Worm (Caenorhabditis elegans): ENCODE results near the gene str-103.

ce11 chrV:16137043-16137442 is 18.5 kb upstream of the str-103 start, which contains the start of gene F44G3.7:
- TF ChIP-seq ceh-16 (tag; optimal IDR thresholded peaks at IDR 0.05) (no peak), unc-39 (tag; optimal IDR thresholded peaks at IDR 0.05) (no peak), unc-62 (GFP tag; optimal IDR thresholded peaks at IDR 0.05) (no peak), ztf-4 (tag; optimal IDR thresholded peaks at IDR 0.05) (no peak), mdl-1 (tag; optimal IDR thresholded peaks at IDR 0.05) (no peak), R02D3.7 (tag; optimal IDR thresholded peaks at IDR 0.05) (no peak), ztf-11 (tag; optimal IDR thresholded peaks at IDR 0.05) (no peak), nhr-6 (tag; optimal IDR thresholded peaks at IDR 0.05) (no peak), unc-55 (GFP tag; optimal IDR thresholded peaks at IDR 0.05) (no peak), nhr-11 (tag; optimal IDR thresholded peaks at IDR 0.05) (no peak), skn-1 (tag; optimal IDR thresholded peaks at IDR 0.05) (no peak)
